Worm (Caenorhabditis elegans) whole organism, L4 larva: ENCODE results near the gene gpch-1.

Experiments
- F37D6.2 ChIP-seq: sonication (generic microtip); optimal IDR thresholded peaks from 2 replicates; lab custom pipeline; 2016; ENCODE audit warnings: mild to moderate bottlenecking, missing genetic modification characterization, missing compliant biosample characterization
- T26A8.4 ChIP-seq: fragments of 200-800 bp; sonication (Bioruptor generic); IDR thresholded peaks from 2 replicates; pipeline ENCODE4 v1.3.6; 2022; ENCODE audit warnings: missing genetic modification characterization, missing compliant biosample characterization
- Y105C5A.15 ChIP-seq: fragments of 200-800 bp; sonication (Bioruptor generic); IDR thresholded peaks from 2 replicates; pipeline ENCODE4 v1.3.6; 2022; ENCODE audit warnings: missing genetic modification characterization, missing compliant biosample characterization
- Y5F2A.4 ChIP-seq: fragments of 200-800 bp; sonication (Bioruptor generic); optimal IDR thresholded peaks from 2 replicates; lab custom pipeline; 2018; ENCODE audit warnings: mild to moderate bottlenecking, missing genetic modification characterization, missing compliant biosample characterization
- Y75B8A.6 ChIP-seq: fragments of 200-800 bp; sonication (Bioruptor generic); IDR thresholded peaks from 2 replicates; pipeline ENCODE4 v1.3.6; 2022; ENCODE audit warnings: missing genetic modification reagents, missing genetic modification characterization, missing compliant biosample characterization
- ZK337.2 ChIP-seq: fragments of 200-800 bp; sonication (Bioruptor generic); IDR thresholded peaks from 2 replicates; pipeline ENCODE4 v1.3.6; 2022; ENCODE audit warnings: missing genetic modification reagents, missing genetic modification characterization, missing compliant biosample characterization
- aha-1 ChIP-seq: fragments of 150-350 bp; peaks from one replicate; lab custom pipeline; 2014; ENCODE audit warnings: missing biosample characterization, missing genetic modification characterization
- ama-1 ChIP-seq: fragments of 150-350 bp; optimal IDR thresholded peaks from 2 replicates; lab custom pipeline; 2014; ENCODE audit warnings: inconsistent platforms, mixed read lengths
- ceh-28 ChIP-seq: fragments of 150-350 bp; optimal IDR thresholded peaks from 2 replicates; lab custom pipeline; 2014; ENCODE audit warnings: missing biosample characterization, missing genetic modification reagents, missing genetic modification characterization
- ceh-44 ChIP-seq: fragments of 200-800 bp; sonication (Bioruptor generic); IDR thresholded peaks from 2 replicates; pipeline ENCODE4 v1.3.6; 2022; ENCODE audit warnings: missing genetic modification reagents, missing genetic modification characterization, missing compliant biosample characterization
- cey-2 ChIP-seq: sonication (generic microtip); optimal IDR thresholded peaks from 3 replicates; lab custom pipeline; 2017; ENCODE audit warnings: missing genetic modification characterization, mild to moderate bottlenecking, missing compliant biosample characterization, antibody characterized with exemption, borderline replicate concordance; ENCODE audit not compliant: insufficient read depth
- ctbp-1 ChIP-seq: fragments of 200-800 bp; sonication (Bioruptor generic); IDR thresholded peaks from 2 replicates; pipeline ENCODE4 v1.3.6; 2022; ENCODE audit warnings: missing genetic modification reagents, missing genetic modification characterization, missing compliant biosample characterization
- daf-19 ChIP-seq: fragments of 200-800 bp; sonication (Bioruptor generic); conservative IDR thresholded peaks from 2 replicates; pipeline ENCODE4 v1.3.6; 2022; ENCODE audit warnings: missing genetic modification characterization, missing compliant biosample characterization
- dmd-6 ChIP-seq: fragments of 200-800 bp; sonication (Bioruptor generic); IDR thresholded peaks from 2 replicates; pipeline ENCODE4 v1.3.6; 2022; ENCODE audit warnings: missing genetic modification reagents, missing genetic modification characterization, missing compliant biosample characterization
- dpl-1 ChIP-seq: fragments of 150-350 bp; optimal IDR thresholded peaks from 2 replicates; lab custom pipeline; 2014; ENCODE audit warnings: missing biosample characterization, missing genetic modification reagents, missing genetic modification characterization
- egl-43 ChIP-seq: fragments of 200-800 bp; sonication (Bioruptor generic); IDR thresholded peaks from 2 replicates; pipeline ENCODE4 v1.3.6; 2022; ENCODE audit warnings: missing genetic modification reagents, missing genetic modification characterization, missing compliant biosample characterization
- fkh-10 ChIP-seq: fragments of 150-350 bp; optimal IDR thresholded peaks from 2 replicates; lab custom pipeline; 2014; ENCODE audit warnings: missing biosample characterization, missing genetic modification reagents, missing genetic modification characterization
- hlh-11 ChIP-seq: fragments of 200-800 bp; sonication (Bioruptor generic); optimal IDR thresholded peaks from 2 replicates; lab custom pipeline; 2018; ENCODE audit warnings: mild to moderate bottlenecking, missing genetic modification characterization, missing compliant biosample characterization
- hlh-30 ChIP-seq: sonication (generic microtip); optimal IDR thresholded peaks from 2 replicates; lab custom pipeline; 2017; ENCODE audit warnings: antibody characterized with exemption, mild to moderate bottlenecking, missing genetic modification characterization, missing compliant biosample characterization; ENCODE audit not compliant: insufficient read depth
- jun-1 ChIP-seq: fragments of 150-350 bp; optimal IDR thresholded peaks from 2 replicates; lab custom pipeline; 2014; ENCODE audit warnings: missing biosample characterization, missing genetic modification reagents, missing genetic modification characterization
- lim-7 ChIP-seq: fragments of 200-800 bp; sonication (Bioruptor generic); IDR thresholded peaks from 2 replicates; pipeline ENCODE4 v1.3.6; 2022; ENCODE audit warnings: missing genetic modification characterization, missing compliant biosample characterization
- lin-15B ChIP-seq: fragments of 150-350 bp; sonication (generic microtip); optimal IDR thresholded peaks from 3 replicates; lab custom pipeline; 2014; ENCODE audit warnings: missing biosample characterization, missing genetic modification characterization
- madf-5 ChIP-seq, 2 experiments: fragments of 200-800 bp; sonication (Bioruptor generic); IDR thresholded peaks; 2 replicates each; pipeline ENCODE4 v1.3.6; 2022; ENCODE audit warnings: missing compliant biosample characterization in 2 of 2, missing genetic modification characterization in 2 of 2
- madf-9 ChIP-seq: fragments of 200-800 bp; sonication (Bioruptor generic); conservative IDR thresholded peaks from 2 replicates; pipeline ENCODE4 v1.3.6; 2022; ENCODE audit warnings: missing genetic modification reagents, missing genetic modification characterization, missing compliant biosample characterization
- mdl-1 ChIP-seq, 2 experiments: fragments of 150-350 bp in 1 of 2; sonication (generic microtip) in 1 of 2; optimal IDR thresholded peaks; 2 replicates each; lab custom pipeline; 2014 to 2017; ENCODE audit warnings: missing biosample characterization in 2 of 2, missing genetic modification characterization in 2 of 2
- mdt-29 ChIP-seq: fragments of 200-800 bp; sonication (Bioruptor generic); IDR thresholded peaks from 2 replicates; pipeline ENCODE4 v1.3.6; 2022; ENCODE audit warnings: missing genetic modification reagents, missing genetic modification characterization, missing compliant biosample characterization
- mep-1 ChIP-seq: fragments of 150-350 bp; sonication (generic microtip); optimal IDR thresholded peaks from 3 replicates; lab custom pipeline; 2014; ENCODE audit warnings: missing biosample characterization, missing genetic modification characterization
- mes-2 ChIP-seq: sonication (generic microtip); optimal IDR thresholded peaks from 2 replicates; lab custom pipeline; 2016; ENCODE audit warnings: missing genotype, mild to moderate bottlenecking, missing genetic modification characterization, missing compliant biosample characterization; ENCODE audit not compliant: poor library complexity, severe bottlenecking
- mxl-2 ChIP-seq: fragments of 200-800 bp; sonication (Bioruptor generic); conservative IDR thresholded peaks from 2 replicates; pipeline ENCODE4 v1.3.6; 2022; ENCODE audit warnings: missing genetic modification reagents, missing genetic modification characterization, missing compliant biosample characterization
- nhr-10 ChIP-seq: fragments of 150-350 bp; optimal IDR thresholded peaks from 2 replicates; lab custom pipeline; 2014; ENCODE audit warnings: missing biosample characterization, missing genetic modification characterization
- nhr-102 ChIP-seq: sonication (generic microtip); optimal IDR thresholded peaks from 2 replicates; lab custom pipeline; 2016; ENCODE audit warnings: mild to moderate bottlenecking, missing genetic modification characterization, moderate library complexity, missing compliant biosample characterization
- nhr-25 ChIP-seq: sonication (generic microtip); optimal IDR thresholded peaks from 2 replicates; lab custom pipeline; 2017; ENCODE audit warnings: missing genetic modification characterization, mild to moderate bottlenecking, missing compliant biosample characterization, antibody characterized with exemption, moderate library complexity, borderline replicate concordance; ENCODE audit not compliant: insufficient read depth
- nhr-28 ChIP-seq: fragments of 150-350 bp; optimal IDR thresholded peaks from 2 replicates; lab custom pipeline; 2014; ENCODE audit warnings: missing biosample characterization, missing genetic modification characterization
- nhr-6 ChIP-seq: fragments of 150-350 bp; optimal IDR thresholded peaks from 2 replicates; lab custom pipeline; 2014; ENCODE audit warnings: missing biosample characterization, missing genetic modification characterization
- pha-4 ChIP-seq, 2 experiments: fragments of 150-350 bp in 1 of 2; fragments of 200-800 bp in 1 of 2; sonication (Bioruptor generic) in 1 of 2; IDR thresholded peaks in 1 of 2; optimal IDR thresholded peaks in 1 of 2; 2 replicates each; pipeline versions ENCODE4 v1.3.6 to Lab custom; 2014 to 2022; ENCODE audit warnings: missing genetic modification characterization in 2 of 2, missing genetic modification reagents in 2 of 2, missing biosample characterization in 1 of 2, missing compliant biosample characterization in 1 of 2
- sdz-12 ChIP-seq: fragments of 200-800 bp; sonication (Bioruptor generic); optimal IDR thresholded peaks from 2 replicates; lab custom pipeline; 2018; ENCODE audit warnings: mild to moderate bottlenecking, missing genetic modification characterization, missing compliant biosample characterization
- set-16 ChIP-seq: fragments of 200-800 bp; sonication (Bioruptor generic); IDR thresholded peaks from 2 replicates; pipeline ENCODE4 v1.3.6; 2022; ENCODE audit warnings: missing genetic modification reagents, missing genetic modification characterization, missing compliant biosample characterization
- skn-1 ChIP-seq: fragments of 150-350 bp; optimal IDR thresholded peaks from 2 replicates; lab custom pipeline; 2014; ENCODE audit warnings: missing biosample characterization, missing genetic modification characterization
- snpc-1.2 ChIP-seq: fragments of 200-800 bp; sonication (Bioruptor generic); IDR thresholded peaks from 2 replicates; pipeline ENCODE4 v1.3.6; 2022; ENCODE audit warnings: missing genetic modification reagents, missing genetic modification characterization, missing compliant biosample characterization
- snpc-4 ChIP-seq: fragments of 150-350 bp; optimal IDR thresholded peaks from 2 replicates; lab custom pipeline; 2014; ENCODE audit warnings: missing biosample characterization, missing genetic modification characterization
- spr-1 ChIP-seq: sonication (generic microtip); optimal IDR thresholded peaks from 2 replicates; lab custom pipeline; 2016; ENCODE audit warnings: mild to moderate bottlenecking, missing genetic modification characterization, missing compliant biosample characterization
- spr-3 ChIP-seq: fragments of 200-800 bp; sonication (Bioruptor generic); optimal IDR thresholded peaks from 2 replicates; lab custom pipeline; 2018; ENCODE audit warnings: mild to moderate bottlenecking, missing genetic modification characterization, missing compliant biosample characterization
- tag-97 ChIP-seq: fragments of 200-800 bp; sonication (Bioruptor generic); IDR thresholded peaks from 2 replicates; pipeline ENCODE4 v1.3.6; 2022; ENCODE audit warnings: missing genetic modification characterization, missing compliant biosample characterization
- tra-1 ChIP-seq: fragments of 200-800 bp; sonication (Bioruptor generic); IDR thresholded peaks from 2 replicates; pipeline ENCODE4 v1.3.6; 2022; ENCODE audit warnings: missing genetic modification reagents, missing genetic modification characterization, missing compliant biosample characterization
- unc-130 ChIP-seq: sonication (generic microtip); optimal IDR thresholded peaks from 2 replicates; lab custom pipeline; 2016; ENCODE audit warnings: missing genetic modification reagents, missing genetic modification characterization, missing compliant biosample characterization
- vab-7 ChIP-seq: fragments of 200-800 bp; sonication (Bioruptor generic); IDR thresholded peaks from 2 replicates; pipeline ENCODE4 v1.3.6; 2022; ENCODE audit warnings: missing genetic modification reagents, missing genetic modification characterization, missing compliant biosample characterization
- zip-2 ChIP-seq: fragments of 150-350 bp; optimal IDR thresholded peaks from 2 replicates; lab custom pipeline; 2014; ENCODE audit warnings: missing biosample characterization, missing genetic modification characterization

The gpch-1 gene

DNA sequence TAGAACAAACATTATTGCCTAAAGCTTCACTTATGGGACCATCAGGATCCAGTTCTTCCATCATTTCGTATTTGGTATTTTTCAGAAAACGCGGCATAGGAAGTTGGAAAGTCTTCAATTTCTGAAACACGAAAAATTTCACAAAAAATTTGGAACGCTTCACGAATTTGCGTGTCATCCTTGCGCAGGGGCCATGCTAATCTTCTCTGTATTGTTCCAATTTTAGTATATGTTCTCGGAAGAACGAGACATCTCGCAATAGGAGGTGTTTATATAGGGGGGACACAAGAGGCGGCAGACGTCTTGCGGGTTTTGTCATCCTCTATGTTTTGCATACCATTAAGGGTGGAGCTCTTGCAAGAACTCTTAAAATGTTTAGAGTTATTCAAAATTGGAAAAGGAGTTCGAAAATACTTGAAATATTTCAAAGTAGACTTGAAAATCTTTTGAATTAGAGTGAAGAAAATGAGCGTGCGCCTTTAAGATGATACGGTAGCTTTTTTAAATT, 18.4 kb downstream of the gpch-1 start (continued):
- TF ChIP-seq ZK337.2, result 0 out of 2 replicates have a peak, but pooled peaks have one; percentile 6
- TF ChIP-seq, all 104 proteins: peak for 41; not testable (repeated sequence) for 63

- TF ChIP-seq sdz-12 (GFP tag; lab: Kevin White, UChicago) (peak; percentile 7), lim-7 (GFP tag; lab: Robert Waterston, UW) (peak; percentile 79), mdt-29 (no peak), ceh-44 (no peak), hlh-30 (tag; lab: Kevin White, UChicago) (no peak), tag-97 (GFP tag; lab: Robert Waterston, UW) (no peak), ZK337.2 (no peak), nhr-6 (no peak), nhr-102 (tag; lab: Kevin White, UChicago) (no peak), egl-43 (peak; percentile 85), madf-5 (GFP tag; IDR thresholded peaks at IDR 0.05; lab: Robert Waterston, UW) (0 out of 4 replicates have a peak, but pooled peaks of 1 of the 2 experiments have one; percentile 51), aha-1 (tag; lab: Kevin White, UChicago) (peak; percentile 63), nhr-25 (tag; lab: Kevin White, UChicago) (no peak), hlh-11 (tag; lab: Kevin White, UChicago) (peak; percentile 10), unc-130 (GFP tag; lab: Kevin White, UChicago) (peak; percentile 34), mxl-2 (no peak), ama-1 (lab: Kevin White, UChicago) (no peak), snpc-1.2 (no peak), tra-1 (GFP tag; lab: Robert Waterston, UW) (peak; percentile 32; the same call in 1 of the 2 replicates), skn-1 (no peak), F37D6.2 (tag; lab: Kevin White, UChicago) (no peak), mdl-1 (tag; optimal IDR thresholded peaks at IDR 0.05; lab: Kevin White, UChicago) (no peak), zip-2 (tag; lab: Kevin White, UChicago) (no peak), ctbp-1 (GFP tag; lab: Robert Waterston, UW) (peak; percentile 70; the same call in 1 of the 2 replicates), lin-15B (no peak), Y5F2A.4 (GFP tag; lab: Kevin White, UChicago) (no peak), vab-7 (peak; percentile 75), jun-1 (no peak), daf-19 (GFP tag; lab: Robert Waterston, UW) (peak; percentile 86), set-16 (GFP tag; lab: Robert Waterston, UW) (no peak), fkh-10 (no peak), mep-1 (tag; lab: Kevin White, UChicago) (no peak), dpl-1 (GFP tag; lab: Kevin White, UChicago) (no peak), madf-9 (GFP tag; lab: Robert Waterston, UW) (0 out of 2 replicates have a peak, but pooled peaks have one; percentile 25), ceh-28 (tag; lab: Kevin White, UChicago) (no peak), pha-4 (GFP tag; IDR thresholded peaks at IDR 0.05; lab: Robert Waterston, UW) (peak; percentile 78; the same call in 1 of the 2 replicates), pha-4 (tag; optimal IDR thresholded peaks at IDR 0.05; lab: Kevin White, UChicago) (no peak), Y105C5A.15 (0 out of 2 replicates have a peak, but pooled peaks have one; percentile 13), spr-1 (peak; percentile 9), spr-3 (GFP tag; lab: Kevin White, UChicago) (no peak), Y75B8A.6 (GFP tag; lab: Robert Waterston, UW) (no peak), cey-2 (tag; lab: Kevin White, UChicago) (no peak), T26A8.4 (GFP tag; lab: Robert Waterston, UW) (peak; percentile 59), dmd-6 (peak; percentile 47), nhr-28 (no peak), snpc-4 (peak; percentile 21), mes-2 (peak; percentile 52), nhr-10 (tag; lab: Kevin White, UChicago) (no peak)
Measured at ce11 chrIII:4428797-4429196, 20.4 kb downstream of the gpch-1 start.
